Fruit fly (Drosophila melanogaster) whole organism, wandering third instar larva: ENCODE results near the gene CG34165.

ENCODE experiments used
- Abd-B ChIP-seq: fragments of >200 bp; optimal IDR thresholded peaks from 2 replicates; lab custom pipeline; 2017; ENCODE audit warnings: missing biosample characterization, missing genetic modification characterization
- CG32264 ChIP-seq: fragments of 200-800 bp; sonication (Bioruptor generic); optimal IDR thresholded peaks from 2 replicates; lab custom pipeline; 2016; ENCODE audit warnings: missing biosample characterization, missing genetic modification characterization
- CrebA ChIP-seq: fragments of 200-800 bp; sonication (Bioruptor generic); optimal IDR thresholded peaks from 2 replicates; lab custom pipeline; 2016; ENCODE audit warnings: missing biosample characterization, mild to moderate bottlenecking, missing genetic modification characterization, borderline replicate concordance
- Dif ChIP-seq: fragments of 200-275, 200-300 bp; sonication (Bioruptor generic); optimal IDR thresholded peaks from 2 replicates; lab custom pipeline; 2018; ENCODE audit warnings: missing biosample characterization, missing genetic modification characterization; ENCODE audit not compliant: partially characterized antibody
- HLH106 ChIP-seq: fragments of 200-800 bp; optimal IDR thresholded peaks from 3 replicates; lab custom pipeline; 2019; ENCODE audit warnings: missing biosample characterization, mild to moderate bottlenecking, missing genetic modification characterization, moderate library complexity
- Hnf4 ChIP-seq: fragments of 200-800 bp; sonication (Bioruptor generic); optimal IDR thresholded peaks from 2 replicates; lab custom pipeline; 2016; ENCODE audit warnings: missing biosample characterization, mild to moderate bottlenecking, missing genetic modification characterization
- Hr78 ChIP-seq: fragments of >200 bp; optimal IDR thresholded peaks from 2 replicates; lab custom pipeline; 2017; ENCODE audit warnings: missing biosample characterization, missing genetic modification characterization
- Hr83 ChIP-seq: fragments of 200-300 bp; sonication (Bioruptor generic); optimal IDR thresholded peaks from 2 replicates; lab custom pipeline; 2016; ENCODE audit warnings: missing biosample characterization, mild to moderate bottlenecking, missing genetic modification characterization, moderate library complexity; ENCODE audit not compliant: poor library complexity, severe bottlenecking
- Jra ChIP-seq: sonication (Bioruptor generic); optimal IDR thresholded peaks from 2 replicates; lab custom pipeline; 2016; ENCODE audit warnings: missing biosample characterization, missing genetic modification characterization
- Myc ChIP-seq: fragments of >200 bp; optimal IDR thresholded peaks from 2 replicates; lab custom pipeline; 2017
- N ChIP-seq: fragments of >200 bp; optimal IDR thresholded peaks from 2 replicates; lab custom pipeline; 2018; ENCODE audit warnings: missing biosample characterization, missing external identifiers, missing genetic modification characterization
- OdsH ChIP-seq: fragments of 200-800 bp; sonication (Bioruptor generic); optimal IDR thresholded peaks from 2 replicates; lab custom pipeline; 2016; ENCODE audit warnings: missing biosample characterization, mild to moderate bottlenecking, missing genetic modification characterization
- Rel ChIP-seq, 2 experiments: fragments of 200-800 bp; sonication (Bioruptor generic) in 1 of 2; optimal IDR thresholded peaks; 2 replicates in 1 of 2; 3 replicates in 1 of 2; lab custom pipeline; 2016 to 2019; ENCODE audit warnings: mild to moderate bottlenecking in 2 of 2, missing biosample characterization in 2 of 2, missing genetic modification characterization in 2 of 2, moderate library complexity in 1 of 2
- Sp1 ChIP-seq: fragments of 200-800 bp; sonication (Bioruptor generic); optimal IDR thresholded peaks from 3 replicates; lab custom pipeline; 2019; ENCODE audit warnings: missing biosample characterization, mild to moderate bottlenecking, missing genetic modification characterization, moderate library complexity
- br ChIP-seq: fragments of 200-800 bp; sonication (Bioruptor generic); optimal IDR thresholded peaks from 2 replicates; lab custom pipeline; 2016; ENCODE audit warnings: missing biosample characterization, missing genetic modification characterization
- brk ChIP-seq: fragments of 200-800 bp; sonication (Bioruptor generic); optimal IDR thresholded peaks from 2 replicates; lab custom pipeline; 2016; ENCODE audit warnings: missing biosample characterization, mild to moderate bottlenecking, missing genetic modification characterization
- dmrt93B ChIP-seq: fragments of 200-800 bp; sonication (Bioruptor generic); optimal IDR thresholded peaks from 2 replicates; lab custom pipeline; 2018; ENCODE audit warnings: missing biosample characterization, mild to moderate bottlenecking, missing genetic modification characterization
- dsf ChIP-seq: sonication (Bioruptor generic); optimal IDR thresholded peaks from 2 replicates; lab custom pipeline; 2016; ENCODE audit warnings: missing biosample characterization, missing genetic modification characterization, borderline replicate concordance
- ey ChIP-seq: fragments of 200-800 bp; sonication (Bioruptor generic); optimal IDR thresholded peaks from 2 replicates; lab custom pipeline; 2016; ENCODE audit warnings: missing biosample characterization, missing genetic modification characterization
- foxo ChIP-seq, 2 experiments: fragments of 200-800 bp; sonication (Bioruptor generic); optimal IDR thresholded peaks; 2 replicates in 1 of 2; 3 replicates in 1 of 2; lab custom pipeline; 2016 to 2017; ENCODE audit warnings: missing biosample characterization in 2 of 2, missing genetic modification characterization in 2 of 2
- fru ChIP-seq: fragments of 200-800 bp; sonication (Bioruptor generic); optimal IDR thresholded peaks from 3 replicates; lab custom pipeline; 2016; ENCODE audit warnings: missing biosample characterization, mild to moderate bottlenecking, missing genetic modification characterization
- h ChIP-seq: fragments of 200-800 bp; sonication (Bioruptor generic); optimal IDR thresholded peaks from 3 replicates; lab custom pipeline; 2016; ENCODE audit warnings: missing biosample characterization, mild to moderate bottlenecking, missing genetic modification characterization
- jim ChIP-seq: fragments of 175-275, 200-325 bp; sonication (Bioruptor generic); optimal IDR thresholded peaks from 2 replicates; lab custom pipeline; 2016; ENCODE audit warnings: missing biosample characterization, mild to moderate bottlenecking, missing genetic modification characterization
- pan ChIP-seq: fragments of >200 bp; optimal IDR thresholded peaks from 2 replicates; lab custom pipeline; 2017
- psq ChIP-seq: fragments of 200-800 bp; sonication (Bioruptor generic); optimal IDR thresholded peaks from 3 replicates; lab custom pipeline; 2017; ENCODE audit warnings: missing biosample characterization, mild to moderate bottlenecking, missing genetic modification characterization, moderate library complexity
- rgr ChIP-seq: fragments of 200-800 bp; sonication (Bioruptor generic); optimal IDR thresholded peaks from 3 replicates; lab custom pipeline; 2016; ENCODE audit warnings: missing biosample characterization, mild to moderate bottlenecking, missing genetic modification characterization
- sage ChIP-seq: fragments of 200-800 bp; sonication (Bioruptor generic); optimal IDR thresholded peaks from 2 replicates; lab custom pipeline; 2016; ENCODE audit warnings: missing biosample characterization, mild to moderate bottlenecking, missing genetic modification characterization
- sv ChIP-seq: fragments of 200-800 bp; sonication (Bioruptor generic); optimal IDR thresholded peaks from 3 replicates; lab custom pipeline; 2016; ENCODE audit warnings: missing biosample characterization, missing genetic modification characterization
- tai ChIP-seq: sonication (Bioruptor generic); optimal IDR thresholded peaks from 2 replicates; lab custom pipeline; 2016; ENCODE audit warnings: missing biosample characterization, missing genetic modification characterization
- usp ChIP-seq: fragments of >200 bp; optimal IDR thresholded peaks from 2 replicates; lab custom pipeline; 2017; ENCODE audit warnings: missing biosample characterization, missing genetic modification characterization
- woc ChIP-seq: sonication (Bioruptor generic); optimal IDR thresholded peaks from 2 replicates; lab custom pipeline; 2016; ENCODE audit warnings: missing biosample characterization, mild to moderate bottlenecking, missing genetic modification characterization

The CG34165 gene

DNA sequence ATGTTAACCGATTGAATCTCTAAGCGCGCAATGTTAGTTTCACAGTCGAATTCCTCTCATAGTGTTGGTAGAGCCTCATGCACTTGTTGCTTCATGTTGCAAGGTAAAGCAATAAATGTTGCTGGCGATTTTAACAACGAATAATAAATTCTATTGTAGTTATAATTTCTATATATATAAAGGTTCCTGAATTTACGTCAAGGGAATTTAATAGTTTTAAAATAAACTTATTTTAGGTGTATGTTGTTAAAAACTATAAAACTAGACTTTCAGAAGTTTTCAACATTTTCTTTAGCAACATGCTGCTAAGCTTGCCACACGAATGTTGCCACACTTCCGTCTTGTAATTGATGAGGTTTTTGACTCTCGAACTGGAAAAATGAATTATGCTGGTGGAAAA lies 23.3 kb upstream of the CG34165 start:
- TF ChIP-seq Abd-B (GFP tag; lab: Kevin White, UChicago), result no peak
- peak; percentile 4 for TF ChIP-seq brk (GFP tag; lab: Kevin White, UChicago)

DNA sequence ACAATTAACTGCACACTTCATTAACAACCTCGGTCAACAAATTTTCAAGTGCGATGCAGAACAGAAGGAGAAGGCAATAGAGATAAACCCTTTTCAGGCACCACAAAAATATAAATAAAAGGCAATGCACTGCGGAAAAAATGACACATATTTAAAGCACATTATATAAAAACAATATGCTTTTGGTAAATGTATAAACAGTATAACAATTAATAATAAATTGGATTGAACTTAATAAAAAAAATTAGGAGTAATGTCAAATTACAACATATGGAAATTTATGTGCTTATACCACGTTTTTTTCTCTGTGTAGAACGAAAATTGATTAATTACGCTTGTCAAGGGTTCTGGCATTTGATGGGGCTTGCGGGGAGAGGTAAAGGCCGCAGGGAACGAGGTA lies 22.8 kb upstream of the CG34165 start:
- TF ChIP-seq psq (GFP tag; lab: Kevin White, UChicago) (peak; percentile 61), Hr83 (no peak), woc (GFP tag; lab: Kevin White, UChicago) (no peak), Sp1 (GFP tag; lab: Kevin White, UChicago) (peak; percentile 33), Hnf4 (GFP tag; lab: Kevin White, UChicago) (peak; percentile 15), sage (GFP tag; lab: Kevin White, UChicago) (no peak), fru (GFP tag; lab: Kevin White, UChicago) (peak; percentile 69), foxo (GFP tag; optimal IDR thresholded peaks at IDR 0.05; lab: Kevin White, UChicago) (peak in 1 of 2 experiments; percentile 70), ey (GFP tag; lab: Kevin White, UChicago) (peak; percentile 47), h (GFP tag; lab: Kevin White, UChicago) (peak; percentile 53), HLH106 (tag; lab: Kevin White, UChicago) (peak; percentile 25), rgr (peak; percentile 37), OdsH (peak; percentile 43)

DNA sequence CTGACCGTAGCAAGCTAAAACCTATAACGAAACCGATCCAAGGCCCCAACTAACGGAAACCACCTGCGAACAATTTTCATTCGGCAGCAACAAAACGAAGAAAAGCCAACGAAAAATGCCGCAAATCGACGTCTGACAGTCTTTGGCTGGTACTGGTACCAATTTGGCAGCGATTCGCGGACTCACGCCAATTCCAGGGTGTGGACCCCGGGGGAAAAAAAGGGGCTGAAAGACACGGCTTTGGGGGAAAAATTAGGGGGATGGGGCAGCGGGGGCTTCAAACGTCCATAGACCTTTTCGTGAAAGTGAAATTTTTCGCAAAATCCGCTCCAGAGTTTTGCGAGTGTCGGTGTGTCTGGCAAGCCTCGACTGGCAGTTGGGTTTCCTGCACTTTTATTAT lies 19.9 kb upstream of the CG34165 start:
- no peak for TF ChIP-seq ey (GFP tag; lab: Kevin White, UChicago)
- no peak for TF ChIP-seq brk (GFP tag; lab: Kevin White, UChicago)
- TF ChIP-seq rgr, result no peak
- TF ChIP-seq h (GFP tag; lab: Kevin White, UChicago), result no peak
- TF ChIP-seq, all 38 proteins: peak for 0

DNA sequence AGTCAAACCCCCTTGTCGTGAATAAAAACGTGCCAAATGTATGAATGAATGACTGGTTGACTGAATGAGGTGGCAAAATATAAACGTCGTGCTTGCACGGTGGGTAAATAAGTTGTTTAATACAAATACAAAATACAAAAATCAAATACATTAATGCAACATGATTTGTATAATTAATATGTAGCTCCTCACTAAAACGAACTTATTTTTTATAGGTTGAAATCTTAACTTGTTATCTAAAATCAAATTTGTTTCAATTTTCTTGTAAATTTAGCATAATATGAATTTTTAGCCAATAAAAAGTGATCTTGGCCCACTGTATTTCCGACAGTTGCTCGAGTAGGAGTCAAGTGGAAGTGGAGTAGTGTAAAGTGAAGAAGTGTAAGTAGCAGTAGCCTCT lies 15.6 kb upstream of the CG34165 start:
- TF ChIP-seq rgr, result no peak
- peak; percentile 10 for TF ChIP-seq HLH106 (tag; lab: Kevin White, UChicago)
- TF ChIP-seq dmrt93B (GFP tag; lab: Kevin White, UChicago), result no peak
- peak in 1 of 2 experiments; percentile 1 for TF ChIP-seq foxo (GFP tag; optimal IDR thresholded peaks at IDR 0.05; lab: Kevin White, UChicago)
- TF ChIP-seq br (GFP tag; lab: Kevin White, UChicago), result peak; percentile 5
- no peak for TF ChIP-seq pan

DNA sequence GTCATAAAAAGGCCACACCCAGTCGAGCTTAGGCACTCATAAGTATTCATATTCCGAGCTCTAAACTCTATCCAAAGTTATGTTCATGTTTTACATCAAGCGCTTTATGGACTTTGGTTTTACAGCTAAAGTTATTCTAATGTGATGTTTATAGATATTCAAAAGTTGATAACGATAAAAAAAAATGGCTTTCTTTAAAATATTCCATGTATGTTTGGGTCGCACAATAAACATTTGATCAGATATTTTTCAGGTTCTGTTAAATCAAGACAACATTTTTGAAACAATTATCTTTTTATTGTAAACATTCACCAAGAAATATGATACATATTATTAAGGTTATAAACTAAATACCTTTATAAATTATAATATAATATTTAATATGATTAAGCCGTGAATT lies 14.6 kb upstream of the CG34165 start:
- no peak for TF ChIP-seq br (GFP tag; lab: Kevin White, UChicago)

DNA sequence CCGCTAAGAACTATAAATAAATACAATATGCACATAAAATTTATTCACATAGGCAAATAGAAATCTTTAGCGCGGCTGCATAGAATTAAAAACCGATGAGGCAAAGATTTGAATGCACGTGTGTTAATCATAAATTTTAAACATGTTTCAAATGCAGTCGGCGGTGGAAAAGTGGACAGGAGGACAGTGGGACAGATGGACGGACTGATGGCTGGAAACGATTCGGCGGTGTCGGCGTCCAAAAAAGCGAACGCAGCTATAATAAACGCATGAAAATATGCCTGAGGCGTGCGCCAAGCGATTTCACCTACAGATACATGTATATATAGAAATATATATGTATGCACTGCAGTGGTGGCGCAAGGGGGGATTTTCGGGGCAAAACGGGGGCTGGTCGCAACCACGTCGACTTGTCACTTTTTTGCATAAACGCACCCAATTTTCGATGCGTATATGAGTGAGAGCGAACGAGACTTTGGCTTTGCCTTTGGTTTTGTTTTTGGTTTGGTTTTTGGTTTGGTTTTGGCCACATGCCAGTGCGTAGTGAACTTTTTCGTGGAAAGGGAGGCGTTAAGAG lies 14.0 kb upstream of the CG34165 start:
- TF ChIP-seq h (GFP tag; lab: Kevin White, UChicago) (peak; percentile 9), HLH106 (tag; lab: Kevin White, UChicago) (no peak)
- TF ChIP-seq, all 38 proteins: peak for 1

DNA sequence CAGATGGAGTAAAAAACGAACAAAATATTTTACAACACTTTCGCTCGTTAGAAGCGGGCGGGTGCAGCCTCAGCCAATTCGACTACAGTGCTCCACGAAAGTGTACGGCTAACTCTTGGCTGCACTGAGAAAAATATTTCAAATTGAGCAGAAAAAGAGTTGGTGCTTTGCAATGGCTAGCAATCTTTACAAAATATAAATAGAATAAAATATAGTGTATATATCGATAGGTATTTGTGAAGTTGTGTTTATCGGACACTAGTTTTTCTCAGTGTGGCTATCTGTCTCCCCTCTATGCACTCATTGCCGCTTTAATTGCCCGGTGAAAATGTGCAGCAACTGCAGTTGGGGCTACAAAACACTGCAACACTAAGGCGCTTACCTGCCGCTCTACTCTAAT lies 12.1 kb upstream of the CG34165 start:
- no peak for TF ChIP-seq fru (GFP tag; lab: Kevin White, UChicago)
- TF ChIP-seq sv (GFP tag; lab: Kevin White, UChicago), result peak; percentile 32
- TF ChIP-seq rgr, result no peak

DNA sequence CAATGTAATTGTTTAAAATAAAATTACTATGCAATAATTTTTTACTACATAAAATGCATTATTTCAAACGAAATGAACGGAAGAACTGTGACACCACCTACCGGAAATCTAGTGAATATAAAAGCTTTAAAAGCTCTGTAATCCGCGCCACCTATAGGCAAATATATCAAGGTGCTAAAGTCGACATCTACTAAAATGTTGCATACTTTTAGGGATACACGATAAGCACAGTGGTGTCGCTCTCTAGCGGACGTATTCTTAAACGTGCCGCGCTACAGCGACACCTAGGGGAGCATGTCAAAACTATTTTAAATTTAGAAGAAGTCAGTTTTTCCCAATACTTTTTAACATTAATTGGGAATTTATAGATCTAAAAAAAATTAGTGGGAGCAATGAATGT lies 7.4 kb upstream of the CG34165 start:
- TF ChIP-seq Myc (lab: Kevin White, UChicago) (peak; percentile 97), dsf (GFP tag; lab: Kevin White, UChicago) (no peak), foxo (GFP tag; optimal IDR thresholded peaks at IDR 0.05; lab: Kevin White, UChicago) (peak in 1 of 2 experiments; percentile 84), Hnf4 (GFP tag; lab: Kevin White, UChicago) (peak; percentile 67), Rel (GFP tag; optimal IDR thresholded peaks at IDR 0.05; lab: Kevin White, UChicago) (no peak), Rel (tag; optimal IDR thresholded peaks at IDR 0.05; lab: Kevin White, UChicago) (peak; percentile 16), jim (GFP tag; lab: Kevin White, UChicago) (peak; percentile 20), CG32264 (GFP tag; lab: Kevin White, UChicago) (peak; percentile 61), dmrt93B (GFP tag; lab: Kevin White, UChicago) (peak; percentile 47), N (GFP tag; lab: Kevin White, UChicago) (no peak), Dif (GFP tag; lab: Kevin White, UChicago) (no peak), psq (GFP tag; lab: Kevin White, UChicago) (peak; percentile 55), OdsH (peak; percentile 73), br (GFP tag; lab: Kevin White, UChicago) (peak; percentile 59), HLH106 (tag; lab: Kevin White, UChicago) (peak; percentile 62), fru (GFP tag; lab: Kevin White, UChicago) (peak; percentile 69), tai (GFP tag; lab: Kevin White, UChicago) (peak; percentile 67), h (GFP tag; lab: Kevin White, UChicago) (peak; percentile 81), sage (GFP tag; lab: Kevin White, UChicago) (no peak), usp (GFP tag; lab: Kevin White, UChicago) (no peak), Hr78 (GFP tag; lab: Kevin White, UChicago) (no peak), Jra (GFP tag; lab: Kevin White, UChicago) (peak; percentile 61), Hr83 (peak; percentile 92), pan (no peak), woc (GFP tag; lab: Kevin White, UChicago) (no peak), brk (GFP tag; lab: Kevin White, UChicago) (peak; percentile 1), ey (GFP tag; lab: Kevin White, UChicago) (peak; percentile 68), CrebA (no peak), Abd-B (GFP tag; lab: Kevin White, UChicago) (no peak), rgr (peak; percentile 75)
